Worm (Caenorhabditis elegans) whole organism, L2 larva: Measurements from ENCODE around the gene dpy-23.

Experiments used
- blmp-1 ChIP-seq: sonication (generic microtip); optimal IDR thresholded peaks from 2 replicates; lab custom pipeline; 2017; ENCODE audit warnings: missing genetic modification characterization, mild to moderate bottlenecking, missing compliant biosample characterization, antibody characterized with exemption, moderate library complexity; ENCODE audit not compliant: insufficient read depth
- elt-1 ChIP-seq: fragments of 150-350 bp; optimal IDR thresholded peaks from 2 replicates; lab custom pipeline; 2014; ENCODE audit warnings: missing biosample characterization, missing genetic modification characterization
- fos-1 ChIP-seq: fragments of 150-350 bp; optimal IDR thresholded peaks from 2 replicates; lab custom pipeline; 2014; ENCODE audit warnings: missing biosample characterization, missing genetic modification characterization
- nhr-11 ChIP-seq: fragments of 150-350 bp; optimal IDR thresholded peaks from 2 replicates; lab custom pipeline; 2014; ENCODE audit warnings: missing biosample characterization, missing genetic modification characterization
- nhr-237 ChIP-seq: fragments of 150-350 bp; optimal IDR thresholded peaks from 2 replicates; lab custom pipeline; 2014; ENCODE audit warnings: missing biosample characterization, missing genetic modification characterization
- snpc-4 ChIP-seq: fragments of 150-350 bp; optimal IDR thresholded peaks from 2 replicates; lab custom pipeline; 2014; ENCODE audit warnings: missing biosample characterization, missing genetic modification characterization
- unc-62 ChIP-seq: fragments of 150-350 bp; optimal IDR thresholded peaks from 2 replicates; lab custom pipeline; 2014; ENCODE audit warnings: missing biosample characterization, missing genetic modification reagents, missing genetic modification characterization

DNA sequence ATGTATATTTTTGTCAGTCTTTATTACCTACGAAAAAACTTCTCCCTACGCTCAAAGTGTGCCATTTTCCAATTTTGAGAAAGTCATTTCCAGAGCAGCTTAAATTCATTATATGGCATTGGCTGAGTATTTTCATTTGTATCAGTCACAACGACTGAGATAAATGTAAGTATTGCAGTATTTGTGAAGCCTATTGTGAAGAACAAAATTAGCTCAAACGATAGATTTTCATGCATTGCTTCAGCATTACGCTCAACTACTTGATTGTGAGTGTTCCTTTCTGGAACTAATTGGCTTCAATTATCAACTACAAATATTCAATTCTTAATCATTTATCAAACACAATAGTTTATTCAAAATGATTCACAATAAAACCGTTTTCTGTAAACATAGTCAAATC is 11.5 kb upstream of the dpy-23 start, which contains the start of gene R160.12:
- TF ChIP-seq unc-62 (GFP tag; lab: Kevin White, UChicago) (no peak), elt-1 (tag; lab: Kevin White, UChicago) (no peak), blmp-1 (tag; lab: Kevin White, UChicago) (no peak), nhr-237 (tag; lab: Kevin White, UChicago) (no peak), nhr-11 (tag; lab: Kevin White, UChicago) (no peak), fos-1 (tag; lab: Kevin White, UChicago) (no peak), snpc-4 (tag; lab: Kevin White, UChicago) (no peak)
